Fruit fly (Drosophila melanogaster): ENCODE results near the gene b.

The b gene

DNA sequence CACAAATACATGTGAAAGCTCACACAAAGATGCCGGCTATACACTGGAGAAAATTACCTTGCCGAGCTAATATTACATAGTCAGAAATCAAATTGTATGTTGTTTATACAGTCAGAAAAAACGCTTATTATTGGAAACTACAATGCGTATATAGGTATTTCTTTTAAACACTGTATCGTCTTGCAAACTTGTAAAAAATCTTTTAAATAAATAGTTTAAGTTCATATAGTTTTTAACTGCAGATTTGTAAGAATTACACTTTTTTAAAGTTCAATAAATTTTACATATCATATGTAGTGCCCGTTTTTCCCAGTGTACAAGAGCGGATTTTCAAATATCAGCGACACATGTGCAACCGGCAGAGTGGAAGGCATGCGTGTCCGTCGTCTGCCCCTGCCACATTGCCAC, 18.7 kb downstream of the b start:
- TF ChIP-seq Clk (GFP tag; optimal IDR thresholded peaks at IDR 0.05) (no peak), pad (GFP tag; optimal IDR thresholded peaks at IDR 0.05) (no peak), Crg-1 (GFP tag; optimal IDR thresholded peaks at IDR 0.05) (no peak), CG5204 (GFP tag; optimal IDR thresholded peaks at IDR 0.05) (peak; percentile 38), cnc (optimal IDR thresholded peaks at IDR 0.05) (no peak), Hr96 (GFP tag; optimal IDR thresholded peaks at IDR 0.05) (peak; percentile 2), CG7045 (GFP tag; optimal IDR thresholded peaks at IDR 0.05) (peak; percentile 31), CG14711 (tag; optimal IDR thresholded peaks at IDR 0.05) (peak; percentile 40), CG12768 (GFP tag; optimal IDR thresholded peaks at IDR 0.05) (no peak), CG1620 (GFP tag; optimal IDR thresholded peaks at IDR 0.05) (peak; percentile 22), cic (GFP tag; optimal IDR thresholded peaks at IDR 0.05) (no peak), CG7101 (tag; optimal IDR thresholded peaks at IDR 0.05) (peak; percentile 31), toe (GFP tag; optimal IDR thresholded peaks at IDR 0.05) (peak; percentile 8), kay (GFP tag; ENCODE audit: borderline replicate concordance) (peak; percentile 81), tj (GFP tag; optimal IDR thresholded peaks at IDR 0.05) (no peak), CG33017 (tag; optimal IDR thresholded peaks at IDR 0.05) (peak; percentile 29), ovo (GFP tag; optimal IDR thresholded peaks at IDR 0.05) (no peak), bab1 (GFP tag; optimal IDR thresholded peaks at IDR 0.05) (peak; percentile 68), Mnt (GFP tag; optimal IDR thresholded peaks at IDR 0.05) (no peak), CG11617 (GFP tag; optimal IDR thresholded peaks at IDR 0.05) (peak; percentile 37)

DNA sequence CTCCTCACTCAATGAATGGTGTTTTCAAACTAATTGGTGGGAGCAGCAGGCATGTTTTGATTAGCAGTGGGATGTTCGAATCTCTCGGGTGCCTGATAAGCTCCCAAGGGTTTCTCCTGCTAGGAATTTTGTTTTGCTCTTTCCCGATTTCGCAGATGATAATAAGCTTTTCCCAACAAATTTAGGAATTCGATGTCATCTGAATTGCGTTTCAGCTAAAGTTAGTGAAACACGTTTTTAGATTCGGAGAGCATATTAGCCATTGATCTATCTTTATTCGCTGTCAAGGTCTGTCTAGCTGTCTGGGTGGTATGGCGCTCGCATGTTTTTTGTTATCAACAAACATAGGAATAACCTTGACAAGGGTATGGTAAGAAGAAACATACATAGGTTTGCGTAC, 20.5 kb downstream of the b start, which contains the start of gene CG33307:
Gene CG33307, minus strand, starts transcription at position 13 of the 400 bp plus-strand sequence.
- no peak for TF ChIP-seq Crg-1 (GFP tag; optimal IDR thresholded peaks at IDR 0.05)
- no peak for TF ChIP-seq CG7045 (GFP tag; optimal IDR thresholded peaks at IDR 0.05)
- TF ChIP-seq CG5204 (GFP tag; optimal IDR thresholded peaks at IDR 0.05) = no peak
- no peak for TF ChIP-seq CG14711 (tag; optimal IDR thresholded peaks at IDR 0.05)
- TF ChIP-seq CG7101 (tag; optimal IDR thresholded peaks at IDR 0.05) = no peak
- no peak for TF ChIP-seq toe (GFP tag; optimal IDR thresholded peaks at IDR 0.05)
- no peak for TF ChIP-seq pad (GFP tag; optimal IDR thresholded peaks at IDR 0.05)
- no peak for TF ChIP-seq bab1 (GFP tag; optimal IDR thresholded peaks at IDR 0.05)
- no peak for TF ChIP-seq Hr96 (GFP tag; optimal IDR thresholded peaks at IDR 0.05)
- TF ChIP-seq cnc (optimal IDR thresholded peaks at IDR 0.05) = no peak
- no peak for TF ChIP-seq CG11617 (GFP tag; optimal IDR thresholded peaks at IDR 0.05)
- no peak for TF ChIP-seq cic (GFP tag; optimal IDR thresholded peaks at IDR 0.05)
- TF ChIP-seq kay (GFP tag; ENCODE audit: borderline replicate concordance) = no peak
- TF ChIP-seq CG12768 (GFP tag; optimal IDR thresholded peaks at IDR 0.05) = no peak
- TF ChIP-seq CG1620 (GFP tag; optimal IDR thresholded peaks at IDR 0.05) = no peak
- no peak for TF ChIP-seq Mnt (GFP tag; optimal IDR thresholded peaks at IDR 0.05)
- no peak for TF ChIP-seq ovo (GFP tag; optimal IDR thresholded peaks at IDR 0.05)
- no peak for TF ChIP-seq tj (GFP tag; optimal IDR thresholded peaks at IDR 0.05)
- no peak for TF ChIP-seq Clk (GFP tag; optimal IDR thresholded peaks at IDR 0.05)
- TF ChIP-seq CG33017 (tag; optimal IDR thresholded peaks at IDR 0.05) = no peak

dm6 chr2L:13842078-13842477, 21.0 kb downstream of the b start:
- no peak for TF ChIP-seq Hr96 (GFP tag; optimal IDR thresholded peaks at IDR 0.05)
- TF ChIP-seq CG7045 (GFP tag; optimal IDR thresholded peaks at IDR 0.05) = no peak
- TF ChIP-seq Mnt (GFP tag; optimal IDR thresholded peaks at IDR 0.05) = no peak
- no peak for TF ChIP-seq CG5204 (GFP tag; optimal IDR thresholded peaks at IDR 0.05)
- TF ChIP-seq tj (GFP tag; optimal IDR thresholded peaks at IDR 0.05) = no peak
- no peak for TF ChIP-seq CG1620 (GFP tag; optimal IDR thresholded peaks at IDR 0.05)
- TF ChIP-seq CG33017 (tag; optimal IDR thresholded peaks at IDR 0.05) = no peak
- TF ChIP-seq CG7101 (tag; optimal IDR thresholded peaks at IDR 0.05) = no peak
- TF ChIP-seq CG12768 (GFP tag; optimal IDR thresholded peaks at IDR 0.05) = no peak
- no peak for TF ChIP-seq cnc (optimal IDR thresholded peaks at IDR 0.05)
- TF ChIP-seq cic (GFP tag; optimal IDR thresholded peaks at IDR 0.05) = no peak
- TF ChIP-seq Crg-1 (GFP tag; optimal IDR thresholded peaks at IDR 0.05) = no peak

DNA sequence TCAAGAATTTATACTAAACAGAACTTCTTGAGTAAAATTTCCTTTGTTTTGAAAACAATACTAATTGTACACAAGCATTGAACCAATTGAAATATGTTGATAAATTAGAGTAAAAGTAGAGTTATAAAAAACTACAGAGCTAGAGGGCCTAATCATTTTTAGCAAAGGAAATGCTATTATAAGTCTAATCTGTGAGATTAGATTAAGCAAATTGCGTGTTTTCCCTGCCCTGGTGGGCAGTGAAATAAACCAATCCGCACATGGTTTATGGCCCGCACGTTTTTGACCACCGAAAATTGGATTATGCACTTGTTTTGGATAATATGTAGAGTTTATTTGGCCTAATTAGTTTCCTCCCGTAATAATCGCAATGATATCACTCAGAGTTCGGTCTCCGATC, 21.5 kb downstream of the b start:
- TF ChIP-seq Clk (GFP tag; optimal IDR thresholded peaks at IDR 0.05) = no peak
- no peak for TF ChIP-seq cic (GFP tag; optimal IDR thresholded peaks at IDR 0.05)

- TF ChIP-seq CG11617 (GFP tag; optimal IDR thresholded peaks at IDR 0.05) (peak; percentile 43), CG7101 (tag; optimal IDR thresholded peaks at IDR 0.05) (peak; percentile 44), CG1620 (GFP tag; optimal IDR thresholded peaks at IDR 0.05) (no peak), CG7045 (GFP tag; optimal IDR thresholded peaks at IDR 0.05) (peak; percentile 5), Crg-1 (GFP tag; optimal IDR thresholded peaks at IDR 0.05) (no peak), Hr96 (GFP tag; optimal IDR thresholded peaks at IDR 0.05) (no peak), cic (GFP tag; optimal IDR thresholded peaks at IDR 0.05) (no peak), ovo (GFP tag; optimal IDR thresholded peaks at IDR 0.05) (no peak), CG12768 (GFP tag; optimal IDR thresholded peaks at IDR 0.05) (no peak), CG14711 (tag; optimal IDR thresholded peaks at IDR 0.05) (peak; percentile 22), toe (GFP tag; optimal IDR thresholded peaks at IDR 0.05) (no peak), Mnt (GFP tag; optimal IDR thresholded peaks at IDR 0.05) (no peak), tj (GFP tag; optimal IDR thresholded peaks at IDR 0.05) (no peak), cnc (optimal IDR thresholded peaks at IDR 0.05) (no peak), CG5204 (GFP tag; optimal IDR thresholded peaks at IDR 0.05) (no peak), Clk (GFP tag; optimal IDR thresholded peaks at IDR 0.05) (no peak), CG33017 (tag; optimal IDR thresholded peaks at IDR 0.05) (peak; percentile 54), bab1 (GFP tag; optimal IDR thresholded peaks at IDR 0.05) (no peak)
Observed at dm6 chr2L:13843692-13844284, 22.7 kb downstream of the b start, which contains the start of gene CG33306. CG33306 (minus strand) TSS chr2L:13843742.

dm6 chr2L:13845178-13845577, 24.1 kb downstream of the b start, which contains the start of gene CG8997:
CG8997 (minus strand) TSS chr2L:13845325.
- TF ChIP-seq tj (GFP tag; optimal IDR thresholded peaks at IDR 0.05) (no peak), Crg-1 (GFP tag; optimal IDR thresholded peaks at IDR 0.05) (no peak), CG12768 (GFP tag; optimal IDR thresholded peaks at IDR 0.05) (peak; percentile 1), Mnt (GFP tag; optimal IDR thresholded peaks at IDR 0.05) (peak; percentile 23), kay (GFP tag; ENCODE audit: borderline replicate concordance) (peak; percentile 75), cic (GFP tag; optimal IDR thresholded peaks at IDR 0.05) (no peak)

Data from whole organism, adult.